Worm (Caenorhabditis elegans): ENCODE results near the gene D1014.6.

D1014.6 gene

ce11 chrV:8099306-8099705 is 21.7 kb upstream of the D1014.6 start, which contains the start of gene sdz-23:
TSS of gene sdz-23 (plus strand) at chrV:8099606.
- TF ChIP-seq unc-30 (tag; optimal IDR thresholded peaks at IDR 0.05) (no peak), lin-14 (GFP tag; optimal IDR thresholded peaks at IDR 0.05) (no peak), nhr-90 (tag; optimal IDR thresholded peaks at IDR 0.05; ENCODE audit: poor library complexity) (no peak), ceh-88 (GFP tag; IDR thresholded peaks at IDR 0.05) (no peak), nhr-76 (tag; optimal IDR thresholded peaks at IDR 0.05) (no peak), F16B12.6 (tag; optimal IDR thresholded peaks at IDR 0.05) (no peak), aly-2 (tag; optimal IDR thresholded peaks at IDR 0.05) (no peak), egl-13 (tag; optimal IDR thresholded peaks at IDR 0.05) (no peak), fkh-4 (tag; optimal IDR thresholded peaks at IDR 0.05; ENCODE audit: borderline replicate concordance) (no peak), nhr-85 (tag) (no peak), mef-2 (tag; optimal IDR thresholded peaks at IDR 0.05) (no peak), isw-1 (GFP tag; IDR thresholded peaks at IDR 0.05) (no peak), efl-3 (GFP tag; optimal IDR thresholded peaks at IDR 0.05) (no peak), sox-4 (tag; optimal IDR thresholded peaks at IDR 0.05) (no peak), hlh-4 (tag; optimal IDR thresholded peaks at IDR 0.05) (no peak)

ce11 chrV:8102960-8103359 is 18.0 kb upstream of the D1014.6 start, which contains the start of gene str-90:
TSS of gene str-90 (plus strand) at chrV:8103260.
- TF ChIP-seq lin-39 (tag; optimal IDR thresholded peaks at IDR 0.05) (no peak), dpl-1 (GFP tag; optimal IDR thresholded peaks at IDR 0.05) (no peak), unc-130 (tag; optimal IDR thresholded peaks at IDR 0.05) (no peak), Y116A8C.19 (tag; optimal IDR thresholded peaks at IDR 0.05; ENCODE audit: borderline replicate concordance) (no peak), dsc-1 (tag; optimal IDR thresholded peaks at IDR 0.05) (no peak), elt-3 (tag; optimal IDR thresholded peaks at IDR 0.05) (no peak), rnt-1 (tag; optimal IDR thresholded peaks at IDR 0.05) (no peak), lin-14 (GFP tag; optimal IDR thresholded peaks at IDR 0.05) (no peak), efl-1 (optimal IDR thresholded peaks at IDR 0.05) (no peak), efl-1 (GFP tag; optimal IDR thresholded peaks at IDR 0.05 in 1 of 2) (no peak), unc-30 (tag; optimal IDR thresholded peaks at IDR 0.05) (no peak), F16B12.6 (tag; optimal IDR thresholded peaks at IDR 0.05) (no peak), alr-1 (tag; optimal IDR thresholded peaks at IDR 0.05; ENCODE audit: borderline replicate concordance) (no peak), ceh-82 (tag; optimal IDR thresholded peaks at IDR 0.05) (no peak), nhr-47 (tag; optimal IDR thresholded peaks at IDR 0.05) (no peak), skn-1 (tag; optimal IDR thresholded peaks at IDR 0.05) (no peak), grh-1 (GFP tag; IDR thresholded peaks at IDR 0.05) (no peak), snu-23 (GFP tag; optimal IDR thresholded peaks at IDR 0.05) (no peak)

- no peak for TF ChIP-seq skn-1 (tag; optimal IDR thresholded peaks at IDR 0.05)
- TF ChIP-seq mdl-1 (tag; optimal IDR thresholded peaks at IDR 0.05): no peak
- TF ChIP-seq unc-86 (tag; optimal IDR thresholded peaks at IDR 0.05): no peak
- TF ChIP-seq irx-1 (tag; optimal IDR thresholded peaks at IDR 0.05): no peak
- TF ChIP-seq nhr-237 (tag; optimal IDR thresholded peaks at IDR 0.05): no peak
- no peak for TF ChIP-seq sox-4 (tag; optimal IDR thresholded peaks at IDR 0.05)
- no peak for TF ChIP-seq sup-37 (GFP tag; optimal IDR thresholded peaks at IDR 0.05)
- no peak for TF ChIP-seq pag-3 (tag; optimal IDR thresholded peaks at IDR 0.05; ENCODE audit: borderline replicate concordance, insufficient read depth)
- no peak for TF ChIP-seq nhr-12 (tag; optimal IDR thresholded peaks at IDR 0.05)
- no peak for TF ChIP-seq lsy-2 (tag; optimal IDR thresholded peaks at IDR 0.05)
- no peak for TF ChIP-seq vab-15 (tag; optimal IDR thresholded peaks at IDR 0.05)
These were observed 16.5 kb upstream of the D1014.6 start, which contains the start of gene srlf-16 for ce11 chrV:8104473-8104872. TSS of gene srlf-16 (plus strand) at chrV:8104773.
